Fruit fly (Drosophila melanogaster): Measurements from ENCODE around the gene Ype.

The Ype gene

DNA sequence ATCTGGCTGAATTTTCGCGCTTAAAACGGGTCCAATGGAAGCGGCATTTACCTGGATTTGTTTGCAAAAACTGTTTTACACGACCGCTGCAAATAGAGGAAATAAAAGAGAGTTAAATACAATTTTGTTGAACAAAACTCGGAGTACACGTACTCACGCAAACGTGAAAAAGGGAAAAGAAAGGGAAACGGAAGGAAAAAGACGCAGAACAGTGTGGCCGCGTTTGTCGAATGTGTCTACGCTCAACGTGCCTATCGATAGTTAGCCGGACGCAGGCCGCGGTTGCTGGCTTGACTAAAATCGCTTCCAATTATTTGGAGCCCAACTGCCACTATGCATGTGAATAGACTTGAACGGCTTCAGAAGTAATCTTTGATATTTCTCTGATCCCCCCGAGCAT, 49.8 kb downstream of the Ype start, which contains the start of gene RpS15Aa (continued):
- peak; percentile 15 for TF ChIP-seq zf30C (GFP tag; optimal IDR thresholded peaks at IDR 0.05)
- peak; percentile 77 for TF ChIP-seq pb (GFP tag; optimal IDR thresholded peaks at IDR 0.05)
- TF ChIP-seq CrebB (tag; optimal IDR thresholded peaks at IDR 0.05), result peak; percentile 73
- TF ChIP-seq CG11560 (tag; IDR thresholded peaks at IDR 0.05), result peak; percentile 75
- peak; percentile 36 for TF ChIP-seq Dek (tag; optimal IDR thresholded peaks at IDR 0.05)
- peak; percentile 38 for TF ChIP-seq CG8359 (GFP tag; optimal IDR thresholded peaks at IDR 0.05; ENCODE audit: borderline replicate concordance)
